Worm (Caenorhabditis elegans) whole organism, L4 larva: Measurements from ENCODE around the gene ZK816.3.
A peak's percentile ranks its signal among the peaks of the same experiment; 100 is the strongest.

Source experiments
- D1046.2 ChIP-seq: fragments of 200-800 bp; sonication (Bioruptor generic); IDR thresholded peaks from 2 replicates; pipeline ENCODE4 v1.3.6; 2022; ENCODE audit warnings: missing genetic modification characterization, missing compliant biosample characterization
- F10B5.3 ChIP-seq: sonication (generic microtip); optimal IDR thresholded peaks from 2 replicates; lab custom pipeline; 2016; ENCODE audit warnings: mild to moderate bottlenecking, missing genetic modification characterization, missing compliant biosample characterization
- F44E2.7 ChIP-seq: fragments of 200-800 bp; sonication (Bioruptor generic); IDR thresholded peaks from 2 replicates; pipeline ENCODE4 v2.1.2; 2022; ENCODE audit warnings: missing genetic modification characterization, missing compliant biosample characterization
- Y105C5A.15 ChIP-seq: fragments of 200-800 bp; sonication (Bioruptor generic); IDR thresholded peaks from 2 replicates; pipeline ENCODE4 v1.3.6; 2022; ENCODE audit warnings: missing genetic modification characterization, missing compliant biosample characterization
- Y5F2A.4 ChIP-seq: fragments of 200-800 bp; sonication (Bioruptor generic); optimal IDR thresholded peaks from 2 replicates; lab custom pipeline; 2018; ENCODE audit warnings: mild to moderate bottlenecking, missing genetic modification characterization, missing compliant biosample characterization
- Y75B8A.6 ChIP-seq: fragments of 200-800 bp; sonication (Bioruptor generic); IDR thresholded peaks from 2 replicates; pipeline ENCODE4 v1.3.6; 2022; ENCODE audit warnings: missing genetic modification reagents, missing genetic modification characterization, missing compliant biosample characterization
- ZK337.2 ChIP-seq: fragments of 200-800 bp; sonication (Bioruptor generic); IDR thresholded peaks from 2 replicates; pipeline ENCODE4 v1.3.6; 2022; ENCODE audit warnings: missing genetic modification reagents, missing genetic modification characterization, missing compliant biosample characterization
- aly-2 ChIP-seq: sonication (generic microtip); optimal IDR thresholded peaks from 2 replicates; lab custom pipeline; 2018; ENCODE audit warnings: missing biosample characterization, missing genetic modification characterization
- ama-1 ChIP-seq: fragments of 150-350 bp; optimal IDR thresholded peaks from 2 replicates; lab custom pipeline; 2014; ENCODE audit warnings: inconsistent platforms, mixed read lengths
- attf-4 ChIP-seq: sonication (generic microtip); optimal IDR thresholded peaks from 3 replicates; lab custom pipeline; 2017; ENCODE audit warnings: missing biosample characterization, missing genetic modification characterization
- ceh-44 ChIP-seq: fragments of 200-800 bp; sonication (Bioruptor generic); IDR thresholded peaks from 2 replicates; pipeline ENCODE4 v1.3.6; 2022; ENCODE audit warnings: missing genetic modification reagents, missing genetic modification characterization, missing compliant biosample characterization
- ceh-82 ChIP-seq: sonication (generic microtip); optimal IDR thresholded peaks from 2 replicates; lab custom pipeline; 2017; ENCODE audit warnings: missing biosample characterization, missing genetic modification characterization
- ces-1 ChIP-seq: fragments of 150-350 bp; sonication (generic microtip); optimal IDR thresholded peaks from 4 replicates; lab custom pipeline; 2014; ENCODE audit warnings: missing biosample characterization, missing genetic modification reagents, missing genetic modification characterization
- cey-2 ChIP-seq: sonication (generic microtip); optimal IDR thresholded peaks from 3 replicates; lab custom pipeline; 2017; ENCODE audit warnings: missing genetic modification characterization, mild to moderate bottlenecking, missing compliant biosample characterization, antibody characterized with exemption, borderline replicate concordance; ENCODE audit not compliant: insufficient read depth
- dmd-9 ChIP-seq: fragments of 200-800 bp; sonication (Bioruptor generic); IDR thresholded peaks from 2 replicates; pipeline ENCODE4 v1.3.6; 2022; ENCODE audit warnings: missing genetic modification reagents, missing genetic modification characterization, missing compliant biosample characterization
- dpl-1 ChIP-seq: fragments of 150-350 bp; optimal IDR thresholded peaks from 2 replicates; lab custom pipeline; 2014; ENCODE audit warnings: missing biosample characterization, missing genetic modification reagents, missing genetic modification characterization
- egl-27 ChIP-seq: sonication (generic microtip); optimal IDR thresholded peaks from 3 replicates; lab custom pipeline; 2017; ENCODE audit warnings: missing biosample characterization, missing genetic modification reagents, missing genetic modification characterization
- fkh-10 ChIP-seq: fragments of 150-350 bp; optimal IDR thresholded peaks from 2 replicates; lab custom pipeline; 2014; ENCODE audit warnings: missing biosample characterization, missing genetic modification reagents, missing genetic modification characterization
- hlh-30 ChIP-seq: sonication (generic microtip); optimal IDR thresholded peaks from 2 replicates; lab custom pipeline; 2017; ENCODE audit warnings: antibody characterized with exemption, mild to moderate bottlenecking, missing genetic modification characterization, missing compliant biosample characterization; ENCODE audit not compliant: insufficient read depth
- hmg-1.1 ChIP-seq: fragments of 200-800 bp; sonication (Bioruptor generic); IDR thresholded peaks from 2 replicates; pipeline ENCODE4 v1.3.6; 2022; ENCODE audit warnings: missing genetic modification reagents, missing genetic modification characterization, missing compliant biosample characterization
- lin-1 ChIP-seq: fragments of 200-800 bp; sonication (Bioruptor generic); IDR thresholded peaks from 2 replicates; pipeline ENCODE4 v1.3.6; 2022; ENCODE audit warnings: missing genetic modification reagents, missing genetic modification characterization, missing compliant biosample characterization
- lin-13 ChIP-seq: fragments of 150-350 bp; optimal IDR thresholded peaks from 2 replicates; lab custom pipeline; 2014; ENCODE audit warnings: missing biosample characterization, missing genetic modification reagents, missing genetic modification characterization
- lin-29 ChIP-seq: fragments of 200-800 bp; sonication (Bioruptor generic); IDR thresholded peaks from 2 replicates; pipeline ENCODE4 v1.3.6; 2022; ENCODE audit warnings: missing genetic modification reagents, missing genetic modification characterization, missing compliant biosample characterization
- madf-9 ChIP-seq: fragments of 200-800 bp; sonication (Bioruptor generic); conservative IDR thresholded peaks from 2 replicates; pipeline ENCODE4 v1.3.6; 2022; ENCODE audit warnings: missing genetic modification reagents, missing genetic modification characterization, missing compliant biosample characterization
- mes-2 ChIP-seq: sonication (generic microtip); optimal IDR thresholded peaks from 2 replicates; lab custom pipeline; 2016; ENCODE audit warnings: missing genotype, mild to moderate bottlenecking, missing genetic modification characterization, missing compliant biosample characterization; ENCODE audit not compliant: poor library complexity, severe bottlenecking
- nhr-102 ChIP-seq: sonication (generic microtip); optimal IDR thresholded peaks from 2 replicates; lab custom pipeline; 2016; ENCODE audit warnings: mild to moderate bottlenecking, missing genetic modification characterization, moderate library complexity, missing compliant biosample characterization
- nhr-11 ChIP-seq: fragments of 150-350 bp; optimal IDR thresholded peaks from 2 replicates; lab custom pipeline; 2014; ENCODE audit warnings: missing biosample characterization, missing genetic modification characterization
- nhr-237 ChIP-seq: sonication (generic microtip); optimal IDR thresholded peaks from 2 replicates; lab custom pipeline; 2017; ENCODE audit warnings: missing biosample characterization, missing genetic modification characterization
- nhr-25 ChIP-seq: sonication (generic microtip); optimal IDR thresholded peaks from 2 replicates; lab custom pipeline; 2017; ENCODE audit warnings: missing genetic modification characterization, mild to moderate bottlenecking, missing compliant biosample characterization, antibody characterized with exemption, moderate library complexity, borderline replicate concordance; ENCODE audit not compliant: insufficient read depth
- nhr-41 ChIP-seq: fragments of 200-800 bp; sonication (Bioruptor generic); IDR thresholded peaks from 2 replicates; pipeline ENCODE4 v1.3.6; 2022; ENCODE audit warnings: missing genetic modification reagents, missing genetic modification characterization, missing compliant biosample characterization
- nhr-42 ChIP-seq: fragments of 200-800 bp; sonication (Bioruptor generic); IDR thresholded peaks from 2 replicates; pipeline ENCODE4 v1.3.6; 2022; ENCODE audit warnings: missing genetic modification characterization, missing compliant biosample characterization
- nhr-6 ChIP-seq: fragments of 150-350 bp; optimal IDR thresholded peaks from 2 replicates; lab custom pipeline; 2014; ENCODE audit warnings: missing biosample characterization, missing genetic modification characterization
- nhr-76 ChIP-seq: fragments of 150-350 bp; optimal IDR thresholded peaks from 2 replicates; lab custom pipeline; 2014; ENCODE audit warnings: missing biosample characterization, missing genetic modification characterization
- nhr-77 ChIP-seq: fragments of 150-350 bp; optimal IDR thresholded peaks from 2 replicates; lab custom pipeline; 2014; ENCODE audit warnings: missing biosample characterization, missing genetic modification characterization
- php-3 ChIP-seq: fragments of 200-800 bp; sonication (Bioruptor generic); IDR thresholded peaks from 2 replicates; pipeline ENCODE4 v1.3.6; 2022; ENCODE audit warnings: missing genetic modification reagents, missing genetic modification characterization, missing compliant biosample characterization
- rbr-2 ChIP-seq: sonication (generic microtip); optimal IDR thresholded peaks from 2 replicates; lab custom pipeline; 2016; ENCODE audit warnings: missing genotype, missing genetic modification characterization, missing compliant biosample characterization
- set-16 ChIP-seq: fragments of 200-800 bp; sonication (Bioruptor generic); IDR thresholded peaks from 2 replicates; pipeline ENCODE4 v1.3.6; 2022; ENCODE audit warnings: missing genetic modification reagents, missing genetic modification characterization, missing compliant biosample characterization
- snpc-1.2 ChIP-seq: fragments of 200-800 bp; sonication (Bioruptor generic); IDR thresholded peaks from 2 replicates; pipeline ENCODE4 v1.3.6; 2022; ENCODE audit warnings: missing genetic modification reagents, missing genetic modification characterization, missing compliant biosample characterization
- tag-97 ChIP-seq: fragments of 200-800 bp; sonication (Bioruptor generic); IDR thresholded peaks from 2 replicates; pipeline ENCODE4 v1.3.6; 2022; ENCODE audit warnings: missing genetic modification characterization, missing compliant biosample characterization
- tra-1 ChIP-seq: fragments of 200-800 bp; sonication (Bioruptor generic); IDR thresholded peaks from 2 replicates; pipeline ENCODE4 v1.3.6; 2022; ENCODE audit warnings: missing genetic modification reagents, missing genetic modification characterization, missing compliant biosample characterization
- unc-39 ChIP-seq: sonication (generic microtip); optimal IDR thresholded peaks from 2 replicates; lab custom pipeline; 2017; ENCODE audit warnings: missing biosample characterization, missing genetic modification characterization
- unc-62 ChIP-seq, 3 experiments: fragments of 150-350 bp in 1 of 3; sonication (generic microtip); optimal IDR thresholded peaks in 2 of 3; peaks in 1 of 3; 1 replicate in 1 of 3; 2 replicates in 2 of 3; lab custom pipeline; 2014 to 2017; ENCODE audit warnings: missing biosample characterization in 3 of 3, missing genetic modification characterization in 3 of 3, missing genetic modification reagents in 3 of 3, missing genotype in 1 of 3
- zip-11 ChIP-seq: fragments of 200-800 bp; sonication (Bioruptor generic); IDR thresholded peaks from 2 replicates; pipeline ENCODE4 v1.3.6; 2022; ENCODE audit warnings: missing genetic modification characterization, missing compliant biosample characterization

The ZK816.3 gene

ce11 chrX:3366782-3367181 is 18.6 kb downstream of the ZK816.3 start:
- TF ChIP-seq Y75B8A.6 = no peak
- no peak for TF ChIP-seq nhr-42 (GFP tag; lab: Robert Waterston, UW)
- TF ChIP-seq unc-62 (GFP tag; optimal IDR thresholded peaks at IDR 0.05 in 1 of 2; lab: Kevin White, UChicago) = peak in 1 of 2 experiments; percentile 88
- no peak for TF ChIP-seq unc-62 (tag; optimal IDR thresholded peaks at IDR 0.05; lab: Kevin White, UChicago)
- TF ChIP-seq, all 104 proteins: peak for 1

ce11 chrX:3368659-3369058 is 20.5 kb downstream of the ZK816.3 start, which contains the start of gene ZK563.2:
ZK563.2 (plus strand) TSS chrX:3368959.
- TF ChIP-seq ceh-82 (no peak), hmg-1.1 (GFP tag; lab: Robert Waterston, UW) (no peak), D1046.2 (no peak), rbr-2 (tag; lab: Kevin White, UChicago) (no peak), php-3 (GFP tag; lab: Robert Waterston, UW) (no peak), nhr-6 (no peak), nhr-76 (no peak), madf-9 (GFP tag; lab: Robert Waterston, UW) (no peak), set-16 (no peak), ces-1 (GFP tag; lab: Kevin White, UChicago) (no peak), unc-62 (GFP tag; optimal IDR thresholded peaks at IDR 0.05 in 1 of 2; lab: Kevin White, UChicago) (no peak), unc-62 (tag; optimal IDR thresholded peaks at IDR 0.05; lab: Kevin White, UChicago) (no peak), nhr-42 (GFP tag; lab: Robert Waterston, UW) (no peak), egl-27 (tag; lab: Kevin White, UChicago) (no peak)
- TF ChIP-seq, all 104 proteins: peak for 0

DNA sequence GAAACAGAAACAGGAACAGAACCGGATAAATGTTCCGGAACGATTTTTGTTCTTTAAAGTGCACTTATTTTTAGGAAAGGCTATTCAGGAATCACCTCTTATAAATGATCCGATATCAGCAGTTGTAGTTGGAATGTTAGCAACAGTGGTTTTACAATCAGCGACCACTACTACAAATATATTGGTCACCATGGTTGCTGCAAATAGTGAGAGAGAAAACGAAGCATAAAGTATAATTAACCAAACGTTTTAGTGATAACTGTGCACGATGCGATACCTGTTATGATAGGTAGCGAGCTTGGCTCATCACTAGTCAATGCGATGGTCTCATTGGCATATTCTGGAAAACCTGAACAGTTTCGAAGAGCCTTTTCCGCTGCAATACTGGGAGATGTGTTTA is 21.3 kb downstream of the ZK816.3 start:
- TF ChIP-seq unc-62 (GFP tag; optimal IDR thresholded peaks at IDR 0.05 in 1 of 2; lab: Kevin White, UChicago) = peak in 1 of 2 experiments; percentile 95
- TF ChIP-seq unc-62 (tag; optimal IDR thresholded peaks at IDR 0.05; lab: Kevin White, UChicago) = no peak
- TF ChIP-seq tag-97 (GFP tag; lab: Robert Waterston, UW) = no peak

- TF ChIP-seq F44E2.7 (GFP tag; lab: Robert Waterston, UW) (peak; percentile 96), cey-2 (no peak), ZK337.2 (no peak), D1046.2 (peak; percentile 76), nhr-42 (GFP tag; lab: Robert Waterston, UW) (peak; percentile 81), aly-2 (tag; lab: Kevin White, UChicago) (no peak), attf-4 (tag; lab: Kevin White, UChicago) (no peak), Y75B8A.6 (no peak), lin-29 (peak; percentile 75), Y105C5A.15 (GFP tag; lab: Robert Waterston, UW) (peak; percentile 98), ama-1 (no peak), F10B5.3 (tag; lab: Kevin White, UChicago) (no peak), mes-2 (tag; lab: Kevin White, UChicago) (peak; percentile 87), zip-11 (peak; percentile 89), nhr-237 (tag; lab: Kevin White, UChicago) (no peak), set-16 (no peak), Y5F2A.4 (GFP tag; lab: Kevin White, UChicago) (peak; percentile 62), ceh-44 (peak; percentile 95), lin-1 (no peak), nhr-41 (GFP tag; lab: Robert Waterston, UW) (peak; percentile 89), dmd-9 (GFP tag; lab: Robert Waterston, UW) (no peak; the same call in 1 of the 2 replicates), tra-1 (GFP tag; lab: Robert Waterston, UW) (peak; percentile 72; the same call in 1 of the 2 replicates), fkh-10 (GFP tag; lab: Kevin White, UChicago) (no peak), rbr-2 (tag; lab: Kevin White, UChicago) (peak; percentile 79), php-3 (GFP tag; lab: Robert Waterston, UW) (peak; percentile 51; the same call in 1 of the 2 replicates), hlh-30 (tag; lab: Kevin White, UChicago) (peak; percentile 72), nhr-77 (tag; lab: Kevin White, UChicago) (peak; percentile 60), dpl-1 (no peak), lin-13 (GFP tag; lab: Kevin White, UChicago) (peak; percentile 23), nhr-25 (tag; lab: Kevin White, UChicago) (no peak), unc-39 (tag; lab: Kevin White, UChicago) (no peak), nhr-102 (tag; lab: Kevin White, UChicago) (peak; percentile 77), nhr-11 (tag; lab: Kevin White, UChicago) (peak; percentile 33), snpc-1.2 (GFP tag; lab: Robert Waterston, UW) (peak; percentile 89)
These were observed 23.1 kb downstream of the ZK816.3 start for ce11 chrX:3371264-3371663.
